Worm (Caenorhabditis elegans): Measurements from ENCODE around the gene gcy-13.

The gcy-13 gene

ce11 chrV:12413651-12414114, 44.3 kb upstream of the gcy-13 start, which contains the start of gene cdr-6:
TSS of gene cdr-6 (minus strand) at chrV:12413701.
- TF ChIP-seq nhr-25 (tag; optimal IDR thresholded peaks at IDR 0.05) (no peak), tbx-2 (tag; optimal IDR thresholded peaks at IDR 0.05) (no peak), ceh-28 (tag; optimal IDR thresholded peaks at IDR 0.05) (peak; percentile 28), elt-3 (tag; optimal IDR thresholded peaks at IDR 0.05) (no peak), pha-4 (tag; optimal IDR thresholded peaks at IDR 0.05) (peak; percentile 61), pqm-1 (tag; optimal IDR thresholded peaks at IDR 0.05) (peak; percentile 63), elt-2 (tag; optimal IDR thresholded peaks at IDR 0.05) (peak; percentile 46), nhr-23 (tag; optimal IDR thresholded peaks at IDR 0.05) (peak; percentile 9)

ce11 chrV:12412321-12412720, 43.0 kb upstream of the gcy-13 start:
- TF ChIP-seq fkh-2 (tag; optimal IDR thresholded peaks at IDR 0.05) (no peak), sea-2 (GFP tag; optimal IDR thresholded peaks at IDR 0.05) (no peak), ama-1 (optimal IDR thresholded peaks at IDR 0.05) (no peak)

- no peak for TF ChIP-seq nhr-77 (tag; optimal IDR thresholded peaks at IDR 0.05)
- TF ChIP-seq elt-3 (tag; optimal IDR thresholded peaks at IDR 0.05): peak in 1 of 3 experiments; percentile 45
- TF ChIP-seq elt-1 (tag; optimal IDR thresholded peaks at IDR 0.05): peak; percentile 89
- TF ChIP-seq mml-1 (tag; optimal IDR thresholded peaks at IDR 0.05): no peak
- TF ChIP-seq aly-2 (tag; optimal IDR thresholded peaks at IDR 0.05): no peak
- TF ChIP-seq nhr-25 (tag; optimal IDR thresholded peaks at IDR 0.05): peak; percentile 41
Observed at ce11 chrV:12411909-12412308, 42.6 kb upstream of the gcy-13 start, which contains the start of gene cdr-7. TSS of gene cdr-7 (minus strand) at chrV:12412113.

ce11 chrV:12410416-12411001, 41.2 kb upstream of the gcy-13 start, which contains the start of gene hrg-2:
TSS of gene hrg-2 (minus strand) at chrV:12410513.
- no peak for TF ChIP-seq pha-4 (tag; optimal IDR thresholded peaks at IDR 0.05)

DNA sequence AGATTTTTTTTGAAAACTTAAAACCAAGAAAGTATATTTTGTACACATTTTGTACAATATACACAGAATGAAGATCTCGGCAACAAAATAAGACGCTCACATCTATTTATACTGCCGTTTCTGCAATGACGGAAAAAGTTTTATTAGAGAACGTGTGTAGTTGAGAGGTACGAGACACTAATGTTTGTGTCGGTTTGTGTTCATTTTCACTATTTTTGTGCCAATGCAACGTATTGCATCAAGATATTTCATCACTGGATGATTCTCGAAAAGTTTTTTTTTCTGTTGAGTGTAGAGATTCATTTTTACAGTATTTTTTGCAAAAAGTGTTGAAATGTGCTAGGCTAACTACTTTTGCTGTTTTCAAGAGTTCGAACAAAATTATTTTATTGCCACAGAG, 39.7 kb upstream of the gcy-13 start:
- TF ChIP-seq unc-39 (tag; optimal IDR thresholded peaks at IDR 0.05) (no peak), pha-4 (tag; optimal IDR thresholded peaks at IDR 0.05) (peak; percentile 62), nhr-237 (tag; optimal IDR thresholded peaks at IDR 0.05) (no peak), unc-62 (GFP tag; optimal IDR thresholded peaks at IDR 0.05) (no peak), R02D3.7 (tag; optimal IDR thresholded peaks at IDR 0.05) (no peak), nfya-1 (tag; optimal IDR thresholded peaks at IDR 0.05; ENCODE audit: insufficient read depth) (peak; percentile 0), egl-5 (tag; optimal IDR thresholded peaks at IDR 0.05) (no peak), zag-1 (tag; optimal IDR thresholded peaks at IDR 0.05) (no peak), pqm-1 (tag; optimal IDR thresholded peaks at IDR 0.05) (peak; percentile 1), nhr-23 (tag; optimal IDR thresholded peaks at IDR 0.05) (no peak), elt-2 (tag; optimal IDR thresholded peaks at IDR 0.05) (peak; percentile 6), fkh-10 (GFP tag; optimal IDR thresholded peaks at IDR 0.05) (no peak)

ce11 chrV:12408525-12408924, 39.2 kb upstream of the gcy-13 start, which contains the start of gene cdr-4:
TSS of gene cdr-4 (minus strand) at chrV:12408625.
- no peak for TF ChIP-seq mdl-1 (tag; optimal IDR thresholded peaks at IDR 0.05)
- TF ChIP-seq nfya-1 (tag; optimal IDR thresholded peaks at IDR 0.05; ENCODE audit: insufficient read depth): no peak
- TF ChIP-seq ceh-28 (tag; optimal IDR thresholded peaks at IDR 0.05): no peak
- no peak for TF ChIP-seq egl-5 (tag; optimal IDR thresholded peaks at IDR 0.05)
- TF ChIP-seq nhr-12 (tag; optimal IDR thresholded peaks at IDR 0.05): no peak
- no peak for TF ChIP-seq nhr-23 (tag; optimal IDR thresholded peaks at IDR 0.05)
- TF ChIP-seq fkh-10 (GFP tag; optimal IDR thresholded peaks at IDR 0.05): no peak
- TF ChIP-seq ceh-82 (tag; optimal IDR thresholded peaks at IDR 0.05): no peak
- no peak for TF ChIP-seq egl-27 (tag; optimal IDR thresholded peaks at IDR 0.05)
- no peak for TF ChIP-seq nhr-77 (tag; optimal IDR thresholded peaks at IDR 0.05)
- no peak for TF ChIP-seq ama-1 (optimal IDR thresholded peaks at IDR 0.05)

ce11 chrV:12406514-12406913, 37.2 kb upstream of the gcy-13 start:
- no peak for TF ChIP-seq ceh-28 (tag; optimal IDR thresholded peaks at IDR 0.05)
- no peak for TF ChIP-seq sea-2 (GFP tag; optimal IDR thresholded peaks at IDR 0.05)
- no peak for TF ChIP-seq elt-2 (tag; optimal IDR thresholded peaks at IDR 0.05)
- TF ChIP-seq nhr-28 (tag; optimal IDR thresholded peaks at IDR 0.05): no peak
- no peak for TF ChIP-seq ztf-4 (tag; optimal IDR thresholded peaks at IDR 0.05)
- no peak for TF ChIP-seq lin-39 (tag; optimal IDR thresholded peaks at IDR 0.05)
- TF ChIP-seq nhr-43 (tag; optimal IDR thresholded peaks at IDR 0.05; ENCODE audit: poor library complexity, severe bottlenecking): no peak
- TF ChIP-seq fos-1 (tag; optimal IDR thresholded peaks at IDR 0.05): no peak
- no peak for TF ChIP-seq zag-1 (tag; optimal IDR thresholded peaks at IDR 0.05)
- TF ChIP-seq ztf-11 (tag; optimal IDR thresholded peaks at IDR 0.05): no peak
- no peak for TF ChIP-seq nhr-11 (tag; optimal IDR thresholded peaks at IDR 0.05)
- TF ChIP-seq fkh-2 (tag; optimal IDR thresholded peaks at IDR 0.05): no peak
- no peak for TF ChIP-seq nhr-12 (tag; optimal IDR thresholded peaks at IDR 0.05)
- TF ChIP-seq pqm-1 (tag; optimal IDR thresholded peaks at IDR 0.05): no peak
- no peak for TF ChIP-seq eor-1 (tag; optimal IDR thresholded peaks at IDR 0.05)
- no peak for TF ChIP-seq ZK546.5 (tag; optimal IDR thresholded peaks at IDR 0.05)
- no peak for TF ChIP-seq lin-15B (tag; optimal IDR thresholded peaks at IDR 0.05)
